Worm (Caenorhabditis elegans) whole organism, L4 larva: ENCODE measurements around the gene D2023.1.
A peak's percentile ranks its signal among the peaks of the same experiment; 100 is the strongest.

Experiments used
- D1046.2 ChIP-seq: fragments of 200-800 bp; sonication (Bioruptor generic); IDR thresholded peaks from 2 replicates; pipeline ENCODE4 v1.3.6; 2022; ENCODE audit warnings: missing genetic modification characterization, missing compliant biosample characterization
- Y105C5A.15 ChIP-seq: fragments of 200-800 bp; sonication (Bioruptor generic); IDR thresholded peaks from 2 replicates; pipeline ENCODE4 v1.3.6; 2022; ENCODE audit warnings: missing genetic modification characterization, missing compliant biosample characterization
- Y5F2A.4 ChIP-seq: fragments of 200-800 bp; sonication (Bioruptor generic); optimal IDR thresholded peaks from 2 replicates; lab custom pipeline; 2018; ENCODE audit warnings: mild to moderate bottlenecking, missing genetic modification characterization, missing compliant biosample characterization
- ZK337.2 ChIP-seq: fragments of 200-800 bp; sonication (Bioruptor generic); IDR thresholded peaks from 2 replicates; pipeline ENCODE4 v1.3.6; 2022; ENCODE audit warnings: missing genetic modification reagents, missing genetic modification characterization, missing compliant biosample characterization
- aha-1 ChIP-seq: fragments of 150-350 bp; peaks from one replicate; lab custom pipeline; 2014; ENCODE audit warnings: missing biosample characterization, missing genetic modification characterization
- ama-1 ChIP-seq: fragments of 150-350 bp; optimal IDR thresholded peaks from 2 replicates; lab custom pipeline; 2014; ENCODE audit warnings: inconsistent platforms, mixed read lengths
- ces-1 ChIP-seq: fragments of 150-350 bp; sonication (generic microtip); optimal IDR thresholded peaks from 4 replicates; lab custom pipeline; 2014; ENCODE audit warnings: missing biosample characterization, missing genetic modification reagents, missing genetic modification characterization
- daf-19 ChIP-seq: fragments of 200-800 bp; sonication (Bioruptor generic); conservative IDR thresholded peaks from 2 replicates; pipeline ENCODE4 v1.3.6; 2022; ENCODE audit warnings: missing genetic modification characterization, missing compliant biosample characterization
- dmd-8 ChIP-seq: fragments of 200-800 bp; sonication (Bioruptor generic); IDR thresholded peaks from 2 replicates; pipeline ENCODE4 v1.3.6; 2022; ENCODE audit warnings: missing genetic modification characterization, missing compliant biosample characterization
- dmd-9 ChIP-seq: fragments of 200-800 bp; sonication (Bioruptor generic); IDR thresholded peaks from 2 replicates; pipeline ENCODE4 v1.3.6; 2022; ENCODE audit warnings: missing genetic modification reagents, missing genetic modification characterization, missing compliant biosample characterization
- hlh-11 ChIP-seq: fragments of 200-800 bp; sonication (Bioruptor generic); optimal IDR thresholded peaks from 2 replicates; lab custom pipeline; 2018; ENCODE audit warnings: mild to moderate bottlenecking, missing genetic modification characterization, missing compliant biosample characterization
- hlh-30 ChIP-seq: sonication (generic microtip); optimal IDR thresholded peaks from 2 replicates; lab custom pipeline; 2017; ENCODE audit warnings: antibody characterized with exemption, mild to moderate bottlenecking, missing genetic modification characterization, missing compliant biosample characterization; ENCODE audit not compliant: insufficient read depth
- lin-1 ChIP-seq: fragments of 200-800 bp; sonication (Bioruptor generic); IDR thresholded peaks from 2 replicates; pipeline ENCODE4 v1.3.6; 2022; ENCODE audit warnings: missing genetic modification reagents, missing genetic modification characterization, missing compliant biosample characterization
- lin-13 ChIP-seq: fragments of 150-350 bp; optimal IDR thresholded peaks from 2 replicates; lab custom pipeline; 2014; ENCODE audit warnings: missing biosample characterization, missing genetic modification reagents, missing genetic modification characterization
- lin-29 ChIP-seq: fragments of 200-800 bp; sonication (Bioruptor generic); IDR thresholded peaks from 2 replicates; pipeline ENCODE4 v1.3.6; 2022; ENCODE audit warnings: missing genetic modification reagents, missing genetic modification characterization, missing compliant biosample characterization
- lin-38 ChIP-seq: fragments of 200-800 bp; sonication (Bioruptor generic); IDR thresholded peaks from 2 replicates; pipeline ENCODE4 v1.3.6; 2022; ENCODE audit warnings: missing genetic modification reagents, missing genetic modification characterization, missing compliant biosample characterization
- lin-39 ChIP-seq: fragments of 150-350 bp; optimal IDR thresholded peaks from 2 replicates; lab custom pipeline; 2014; ENCODE audit warnings: missing biosample characterization, missing genetic modification reagents, missing genetic modification characterization
- lsy-2 ChIP-seq, 2 experiments: fragments of 150-350 bp in 1 of 2; sonication (generic microtip) in 1 of 2; optimal IDR thresholded peaks; 2 replicates each; lab custom pipeline; 2014 to 2017; ENCODE audit warnings: missing biosample characterization in 2 of 2, missing genetic modification characterization in 2 of 2
- madf-5 ChIP-seq, 2 experiments: fragments of 200-800 bp; sonication (Bioruptor generic); IDR thresholded peaks; 2 replicates each; pipeline ENCODE4 v1.3.6; 2022; ENCODE audit warnings: missing compliant biosample characterization in 2 of 2, missing genetic modification characterization in 2 of 2
- mdl-1 ChIP-seq, 2 experiments: fragments of 150-350 bp in 1 of 2; sonication (generic microtip) in 1 of 2; optimal IDR thresholded peaks; 2 replicates each; lab custom pipeline; 2014 to 2017; ENCODE audit warnings: missing biosample characterization in 2 of 2, missing genetic modification characterization in 2 of 2
- mdt-29 ChIP-seq: fragments of 200-800 bp; sonication (Bioruptor generic); IDR thresholded peaks from 2 replicates; pipeline ENCODE4 v1.3.6; 2022; ENCODE audit warnings: missing genetic modification reagents, missing genetic modification characterization, missing compliant biosample characterization
- mep-1 ChIP-seq: fragments of 150-350 bp; sonication (generic microtip); optimal IDR thresholded peaks from 3 replicates; lab custom pipeline; 2014; ENCODE audit warnings: missing biosample characterization, missing genetic modification characterization
- mes-2 ChIP-seq: sonication (generic microtip); optimal IDR thresholded peaks from 2 replicates; lab custom pipeline; 2016; ENCODE audit warnings: missing genotype, mild to moderate bottlenecking, missing genetic modification characterization, missing compliant biosample characterization; ENCODE audit not compliant: poor library complexity, severe bottlenecking
- mxl-2 ChIP-seq: fragments of 200-800 bp; sonication (Bioruptor generic); conservative IDR thresholded peaks from 2 replicates; pipeline ENCODE4 v1.3.6; 2022; ENCODE audit warnings: missing genetic modification reagents, missing genetic modification characterization, missing compliant biosample characterization
- mxl-3 ChIP-seq: fragments of 200-800 bp; sonication (Bioruptor generic); optimal IDR thresholded peaks from 2 replicates; lab custom pipeline; 2018; ENCODE audit warnings: mild to moderate bottlenecking, missing genetic modification characterization, missing compliant biosample characterization
- nhr-25 ChIP-seq: sonication (generic microtip); optimal IDR thresholded peaks from 2 replicates; lab custom pipeline; 2017; ENCODE audit warnings: missing genetic modification characterization, mild to moderate bottlenecking, missing compliant biosample characterization, antibody characterized with exemption, moderate library complexity, borderline replicate concordance; ENCODE audit not compliant: insufficient read depth
- nhr-42 ChIP-seq: fragments of 200-800 bp; sonication (Bioruptor generic); IDR thresholded peaks from 2 replicates; pipeline ENCODE4 v1.3.6; 2022; ENCODE audit warnings: missing genetic modification characterization, missing compliant biosample characterization
- nhr-48 ChIP-seq: sonication (generic microtip); optimal IDR thresholded peaks from 2 replicates; lab custom pipeline; 2016; ENCODE audit warnings: mild to moderate bottlenecking, missing genetic modification characterization, missing compliant biosample characterization
- nhr-6 ChIP-seq: fragments of 150-350 bp; optimal IDR thresholded peaks from 2 replicates; lab custom pipeline; 2014; ENCODE audit warnings: missing biosample characterization, missing genetic modification characterization
- rbr-2 ChIP-seq: sonication (generic microtip); optimal IDR thresholded peaks from 2 replicates; lab custom pipeline; 2016; ENCODE audit warnings: missing genotype, missing genetic modification characterization, missing compliant biosample characterization
- sdz-12 ChIP-seq: fragments of 200-800 bp; sonication (Bioruptor generic); optimal IDR thresholded peaks from 2 replicates; lab custom pipeline; 2018; ENCODE audit warnings: mild to moderate bottlenecking, missing genetic modification characterization, missing compliant biosample characterization
- skn-1 ChIP-seq: fragments of 150-350 bp; optimal IDR thresholded peaks from 2 replicates; lab custom pipeline; 2014; ENCODE audit warnings: missing biosample characterization, missing genetic modification characterization
- snpc-1.2 ChIP-seq: fragments of 200-800 bp; sonication (Bioruptor generic); IDR thresholded peaks from 2 replicates; pipeline ENCODE4 v1.3.6; 2022; ENCODE audit warnings: missing genetic modification reagents, missing genetic modification characterization, missing compliant biosample characterization
- spr-3 ChIP-seq: fragments of 200-800 bp; sonication (Bioruptor generic); optimal IDR thresholded peaks from 2 replicates; lab custom pipeline; 2018; ENCODE audit warnings: mild to moderate bottlenecking, missing genetic modification characterization, missing compliant biosample characterization
- unc-39 ChIP-seq: sonication (generic microtip); optimal IDR thresholded peaks from 2 replicates; lab custom pipeline; 2017; ENCODE audit warnings: missing biosample characterization, missing genetic modification characterization
- unc-62 ChIP-seq, 3 experiments: fragments of 150-350 bp in 1 of 3; sonication (generic microtip); optimal IDR thresholded peaks in 2 of 3; peaks in 1 of 3; 1 replicate in 1 of 3; 2 replicates in 2 of 3; lab custom pipeline; 2014 to 2017; ENCODE audit warnings: missing biosample characterization in 3 of 3, missing genetic modification characterization in 3 of 3, missing genetic modification reagents in 3 of 3, missing genotype in 1 of 3
- zfp-2 ChIP-seq: sonication (generic microtip); optimal IDR thresholded peaks from 2 replicates; lab custom pipeline; 2016; ENCODE audit warnings: mild to moderate bottlenecking, missing genetic modification characterization, missing compliant biosample characterization

D2023.1 gene

ce11 chrV:11782809-11783440 is 6.4 kb upstream of the D2023.1 start, which contains the start of gene F55A11.11 (continued):
- peak; percentile 65 for TF ChIP-seq ama-1 (lab: Kevin White, UChicago)
- TF ChIP-seq lin-1, result peak; percentile 95
- TF ChIP-seq unc-39, result no peak
- TF ChIP-seq D1046.2 (GFP tag; lab: Robert Waterston, UW), result peak; percentile 93

- TF ChIP-seq lsy-2 (tag; optimal IDR thresholded peaks at IDR 0.05; lab: Kevin White, UChicago) (no peak), hlh-30 (tag; lab: Kevin White, UChicago) (no peak), skn-1 (tag; lab: Kevin White, UChicago) (no peak), lin-29 (GFP tag; lab: Robert Waterston, UW) (no peak), mes-2 (tag; lab: Kevin White, UChicago) (no peak), Y105C5A.15 (no peak), unc-39 (no peak), mdt-29 (GFP tag; lab: Robert Waterston, UW) (no peak), nhr-42 (GFP tag; lab: Robert Waterston, UW) (no peak), Y5F2A.4 (no peak), snpc-1.2 (GFP tag; lab: Robert Waterston, UW) (no peak), hlh-11 (no peak), lin-39 (tag; lab: Kevin White, UChicago) (no peak), nhr-6 (tag; lab: Kevin White, UChicago) (no peak), mdl-1 (tag; optimal IDR thresholded peaks at IDR 0.05; lab: Kevin White, UChicago) (no peak), mep-1 (tag; lab: Kevin White, UChicago) (no peak), sdz-12 (GFP tag; lab: Kevin White, UChicago) (no peak), dmd-8 (GFP tag; lab: Robert Waterston, UW) (no peak), madf-5 (GFP tag; IDR thresholded peaks at IDR 0.05; lab: Robert Waterston, UW) (no peak)
Observed at ce11 chrV:11787258-11787657, 2.1 kb upstream of the D2023.1 start, which contains the start of gene F55A11.7. Gene F55A11.7, minus strand, starts transcription at chrV:11787443.

ce11 chrV:11787742-11788238 is 1.6 kb upstream of the D2023.1 start, which contains the start of gene F55A11.8:
Gene F55A11.8, plus strand, starts transcription at chrV:11788188.
- TF ChIP-seq spr-3 (no peak), lin-38 (GFP tag; lab: Robert Waterston, UW) (0 out of 2 replicates have a peak, but pooled peaks have one; percentile 17)

- TF ChIP-seq aha-1 (tag; lab: Kevin White, UChicago) (peak; percentile 25), nhr-25 (tag; lab: Kevin White, UChicago) (no peak), nhr-48 (tag; lab: Kevin White, UChicago) (peak; percentile 80), ZK337.2 (GFP tag; lab: Robert Waterston, UW) (no peak), lin-13 (GFP tag; lab: Kevin White, UChicago) (no peak), ces-1 (no peak), mxl-2 (no peak), zfp-2 (tag; lab: Kevin White, UChicago) (no peak), dmd-9 (no peak), rbr-2 (no peak), hlh-11 (peak; percentile 16), daf-19 (no peak), lsy-2 (tag; optimal IDR thresholded peaks at IDR 0.05; lab: Kevin White, UChicago) (no peak), mdl-1 (tag; optimal IDR thresholded peaks at IDR 0.05; lab: Kevin White, UChicago) (peak; percentile 18 to 42), unc-62 (GFP tag; optimal IDR thresholded peaks at IDR 0.05 in 1 of 2; lab: Kevin White, UChicago) (peak in 1 of 2 experiments; percentile 76), unc-62 (tag; optimal IDR thresholded peaks at IDR 0.05; lab: Kevin White, UChicago) (no peak), mxl-3 (GFP tag; lab: Kevin White, UChicago) (no peak)
- TF ChIP-seq, all 104 proteins: peak for 5
Observed at ce11 chrV:11794172-11794571, 4.8 kb downstream of the D2023.1 start.
